Worm (Caenorhabditis elegans) whole organism, late embryonic: ENCODE results near the gene cal-4.

Experiments used
- C08G9.2 ChIP-seq: sonication (generic microtip); optimal IDR thresholded peaks from 2 replicates; lab custom pipeline; 2016; ENCODE audit warnings: mild to moderate bottlenecking, missing genetic modification characterization, moderate library complexity, missing compliant biosample characterization
- C38D4.7 ChIP-seq: fragments of 200-800 bp; sonication (Bioruptor generic); optimal IDR thresholded peaks from 2 replicates; lab custom pipeline; 2018; ENCODE audit warnings: mild to moderate bottlenecking, missing genetic modification characterization, moderate library complexity, missing compliant biosample characterization
- T23F11.4 ChIP-seq: fragments of 200-800 bp; sonication (Bioruptor generic); optimal IDR thresholded peaks from 2 replicates; lab custom pipeline; 2018; ENCODE audit warnings: mild to moderate bottlenecking, missing genetic modification characterization, missing compliant biosample characterization
- Y22D7AL.16 ChIP-seq: sonication (generic microtip); optimal IDR thresholded peaks from 2 replicates; lab custom pipeline; 2016; ENCODE audit warnings: missing genetic modification characterization, missing compliant biosample characterization
- ahr-1 ChIP-seq: sonication (generic microtip); optimal IDR thresholded peaks from 2 replicates; lab custom pipeline; 2016; ENCODE audit warnings: missing genetic modification characterization, missing compliant biosample characterization
- ama-1 ChIP-seq: fragments of 150-350 bp; optimal IDR thresholded peaks from 2 replicates; lab custom pipeline; 2014
- ceh-14 ChIP-seq: sonication (generic microtip); optimal IDR thresholded peaks from 2 replicates; lab custom pipeline; 2016; ENCODE audit warnings: missing genotype, missing genetic modification characterization, missing compliant biosample characterization
- ceh-18 ChIP-seq: sonication (generic microtip); optimal IDR thresholded peaks from 2 replicates; lab custom pipeline; 2016; ENCODE audit warnings: missing genetic modification characterization, missing compliant biosample characterization
- ceh-19 ChIP-seq: fragments of 200-800 bp; sonication (Bioruptor generic); optimal IDR thresholded peaks from 2 replicates; lab custom pipeline; 2018; ENCODE audit warnings: mild to moderate bottlenecking, missing genetic modification characterization, missing compliant biosample characterization
- ceh-22 ChIP-seq: sonication (generic microtip); optimal IDR thresholded peaks from 2 replicates; lab custom pipeline; 2017; ENCODE audit warnings: missing biosample characterization, missing genetic modification characterization
- ceh-24 ChIP-seq: sonication (generic microtip); optimal IDR thresholded peaks from 2 replicates; lab custom pipeline; 2016; ENCODE audit warnings: mild to moderate bottlenecking, missing genetic modification characterization, missing compliant biosample characterization
- ceh-30 ChIP-seq: fragments of 150-350 bp; optimal IDR thresholded peaks from 2 replicates; lab custom pipeline; 2014; ENCODE audit warnings: missing biosample characterization, missing genetic modification characterization
- ceh-31 ChIP-seq: sonication (generic microtip); optimal IDR thresholded peaks from 2 replicates; lab custom pipeline; 2016; ENCODE audit warnings: missing genetic modification characterization, missing compliant biosample characterization
- ceh-34 ChIP-seq: sonication (generic microtip); optimal IDR thresholded peaks from 2 replicates; lab custom pipeline; 2016; ENCODE audit warnings: mild to moderate bottlenecking, missing genetic modification characterization, missing compliant biosample characterization
- ceh-48 ChIP-seq: sonication (generic microtip); optimal IDR thresholded peaks from 2 replicates; lab custom pipeline; 2016; ENCODE audit warnings: missing genetic modification characterization, inconsistent platforms, missing compliant biosample characterization
- ceh-9 ChIP-seq: sonication (generic microtip); optimal IDR thresholded peaks from 2 replicates; lab custom pipeline; 2016; ENCODE audit warnings: mild to moderate bottlenecking, missing genetic modification characterization, inconsistent platforms, missing compliant biosample characterization
- dmd-4 ChIP-seq: sonication (generic microtip); optimal IDR thresholded peaks from 2 replicates; lab custom pipeline; 2016; ENCODE audit warnings: borderline replicate concordance, missing genetic modification characterization, missing compliant biosample characterization
- dve-1 ChIP-seq: sonication (generic microtip); optimal IDR thresholded peaks from 2 replicates; lab custom pipeline; 2017; ENCODE audit warnings: antibody characterized with exemption, mild to moderate bottlenecking, missing genetic modification characterization, missing compliant biosample characterization
- elt-2 ChIP-seq: sonication (generic microtip); optimal IDR thresholded peaks from 2 replicates; lab custom pipeline; 2016; ENCODE audit warnings: missing genetic modification reagents, missing genetic modification characterization, missing compliant biosample characterization
- ets-4 ChIP-seq: sonication (generic microtip); optimal IDR thresholded peaks from 2 replicates; lab custom pipeline; 2016; ENCODE audit warnings: missing genetic modification characterization, missing compliant biosample characterization
- eyg-1 ChIP-seq: sonication (generic microtip); optimal IDR thresholded peaks from 2 replicates; lab custom pipeline; 2016; ENCODE audit warnings: missing genotype, missing genetic modification characterization, missing compliant biosample characterization
- fkh-6 ChIP-seq: sonication (generic microtip); optimal IDR thresholded peaks from 2 replicates; lab custom pipeline; 2016; ENCODE audit warnings: missing genetic modification characterization, missing compliant biosample characterization
- lim-6 ChIP-seq: sonication (generic microtip); optimal IDR thresholded peaks from 2 replicates; lab custom pipeline; 2016; ENCODE audit warnings: missing genetic modification characterization, missing compliant biosample characterization
- nfya-1 ChIP-seq: sonication (generic microtip); optimal IDR thresholded peaks from 2 replicates; lab custom pipeline; 2017; ENCODE audit warnings: missing genetic modification characterization, mild to moderate bottlenecking, missing compliant biosample characterization, antibody characterized with exemption, moderate library complexity
- nhr-232 ChIP-seq: sonication (generic microtip); optimal IDR thresholded peaks from 2 replicates; lab custom pipeline; 2016; ENCODE audit warnings: missing genetic modification characterization, missing compliant biosample characterization
- pag-3 ChIP-seq: sonication (generic microtip); optimal IDR thresholded peaks from 2 replicates; lab custom pipeline; 2016; ENCODE audit warnings: missing compliant biosample characterization, missing genetic modification characterization, borderline replicate concordance
- pha-2 ChIP-seq: sonication (generic microtip); optimal IDR thresholded peaks from 2 replicates; lab custom pipeline; 2017; ENCODE audit warnings: mild to moderate bottlenecking, missing genetic modification characterization, missing compliant biosample characterization
- pqm-1 ChIP-seq: sonication (generic microtip); optimal IDR thresholded peaks from 2 replicates; lab custom pipeline; 2016; ENCODE audit warnings: missing genetic modification characterization, missing compliant biosample characterization
- ref-2 ChIP-seq: sonication (generic microtip); optimal IDR thresholded peaks from 2 replicates; lab custom pipeline; 2016; ENCODE audit warnings: missing genetic modification characterization, missing compliant biosample characterization
- rnt-1 ChIP-seq: sonication (generic microtip); optimal IDR thresholded peaks from 2 replicates; lab custom pipeline; 2016; ENCODE audit warnings: missing genetic modification characterization, missing compliant biosample characterization
- sdc-2 ChIP-seq: sonication (generic microtip); optimal IDR thresholded peaks from 2 replicates; lab custom pipeline; 2016; ENCODE audit warnings: missing genotype, missing genetic modification characterization, missing compliant biosample characterization
- sox-4 ChIP-seq: sonication (generic microtip); optimal IDR thresholded peaks from 2 replicates; lab custom pipeline; 2017; ENCODE audit warnings: mild to moderate bottlenecking, missing genetic modification characterization, inconsistent platforms, missing compliant biosample characterization
- tbx-2 ChIP-seq: sonication (generic microtip); optimal IDR thresholded peaks from 2 replicates; lab custom pipeline; 2016; ENCODE audit warnings: missing genetic modification characterization, missing compliant biosample characterization
- unc-3 ChIP-seq, 2 experiments: fragments of 200-800 bp in 1 of 2; sonication (Bioruptor generic) in 1 of 2; sonication (generic microtip) in 1 of 2; conservative IDR thresholded peaks in 1 of 2; optimal IDR thresholded peaks in 1 of 2; 2 replicates each; pipeline versions ENCODE4 v1.3.6 to Lab custom; 2016 to 2022; ENCODE audit warnings: missing compliant biosample characterization in 2 of 2, missing genetic modification characterization in 2 of 2, missing genetic modification reagents in 1 of 2
- unc-42 ChIP-seq: sonication (generic microtip); optimal IDR thresholded peaks from 2 replicates; lab custom pipeline; 2016; ENCODE audit warnings: missing genotype, missing genetic modification characterization, missing compliant biosample characterization
- unc-55 ChIP-seq: sonication (generic microtip); optimal IDR thresholded peaks from 2 replicates; lab custom pipeline; 2017; ENCODE audit warnings: missing biosample characterization, missing genetic modification reagents, missing genetic modification characterization
- unc-86 ChIP-seq: sonication (generic microtip); optimal IDR thresholded peaks from 2 replicates; lab custom pipeline; 2016; ENCODE audit warnings: missing genetic modification characterization, missing compliant biosample characterization

The cal-4 gene

DNA sequence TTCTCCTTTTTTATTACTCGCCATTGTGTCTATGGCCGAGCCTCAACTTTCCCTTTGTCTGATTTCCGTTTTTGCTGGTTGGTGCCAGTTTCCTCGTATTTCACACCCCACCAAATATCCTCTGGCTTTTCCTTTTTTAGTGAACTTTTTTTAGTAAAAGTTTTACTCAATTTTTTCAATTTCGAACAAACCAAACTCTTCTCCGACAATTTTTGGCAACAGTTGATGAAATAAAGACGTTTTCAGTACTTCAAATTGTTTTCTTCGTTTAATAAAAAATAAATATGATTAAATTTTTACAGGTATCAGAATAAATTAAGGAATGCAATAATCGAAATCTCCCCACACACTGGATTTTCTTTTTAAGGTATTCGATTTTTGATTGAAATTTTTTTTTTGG is at the start of gene cal-4:
TSS of gene cal-4 (plus strand) at position 301 of the 400 bp plus-strand sequence.
- no peak for TF ChIP-seq elt-2 (tag; lab: Kevin White, UChicago)
- no peak for TF ChIP-seq ceh-9
- TF ChIP-seq unc-3 (GFP tag; conservative IDR thresholded peaks at IDR 0.05; lab: Robert Waterston, UW), result no peak
- TF ChIP-seq unc-3 (tag; optimal IDR thresholded peaks at IDR 0.05; lab: Kevin White, UChicago), result no peak
- TF ChIP-seq C38D4.7, result no peak
- no peak for TF ChIP-seq T23F11.4 (GFP tag; lab: Kevin White, UChicago)
- TF ChIP-seq eyg-1 (tag; lab: Kevin White, UChicago), result no peak
- TF ChIP-seq ahr-1, result no peak
- TF ChIP-seq ama-1 (lab: Kevin White, UChicago), result no peak
- TF ChIP-seq fkh-6 (tag; lab: Kevin White, UChicago), result no peak
- TF ChIP-seq pha-2 (tag; lab: Kevin White, UChicago), result no peak
- TF ChIP-seq ceh-34 (tag; lab: Kevin White, UChicago), result no peak
- no peak for TF ChIP-seq Y22D7AL.16 (tag; lab: Kevin White, UChicago)

DNA sequence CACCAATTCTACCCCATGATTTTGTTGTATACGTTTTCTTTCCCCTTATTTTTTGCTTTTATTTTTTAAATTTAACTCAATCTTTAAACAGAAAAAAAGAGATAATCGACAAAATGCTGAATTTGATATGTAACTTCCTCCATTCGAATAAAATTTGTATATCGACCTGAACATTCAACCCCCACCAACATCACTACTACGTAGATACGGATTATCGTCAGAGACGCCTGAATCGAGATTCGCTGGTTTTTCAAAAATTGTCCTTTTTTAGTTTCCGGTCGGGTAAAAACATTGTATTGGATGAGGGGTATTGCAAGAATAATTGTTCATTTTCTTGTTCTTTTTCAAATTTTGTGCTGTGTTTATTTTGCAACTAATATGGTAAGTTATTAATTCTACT is 48.7 kb upstream of the cal-4 start, which contains the start of gene bgnt-1.1:
TSS of gene bgnt-1.1 (plus strand) at position 301 of the 400 bp plus-strand sequence.
- TF ChIP-seq ceh-48 (tag; lab: Kevin White, UChicago), result no peak
- no peak for TF ChIP-seq ceh-22 (tag; lab: Kevin White, UChicago)
- TF ChIP-seq eyg-1 (tag; lab: Kevin White, UChicago), result no peak
- TF ChIP-seq ceh-24 (tag; lab: Kevin White, UChicago), result no peak
- no peak for TF ChIP-seq unc-55

DNA sequence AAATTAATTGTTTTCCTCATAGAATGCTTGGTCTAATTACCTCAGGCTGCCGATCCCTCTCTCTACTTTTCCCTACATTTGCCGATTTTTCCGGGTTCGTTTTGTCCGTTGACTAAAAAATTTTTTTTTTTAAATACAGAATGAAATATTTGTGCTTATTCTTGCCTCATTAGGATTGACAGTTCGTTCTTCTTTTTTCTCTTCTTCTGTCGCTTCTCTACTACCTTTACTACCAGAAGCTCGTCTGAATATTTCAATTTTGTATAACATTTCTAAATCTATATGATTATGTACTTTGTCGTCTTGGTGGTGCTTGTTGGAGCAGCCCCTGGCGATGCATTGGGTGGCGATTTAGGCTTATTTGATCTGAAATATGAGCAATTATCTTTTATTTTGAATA is 46.0 kb upstream of the cal-4 start:
- no peak for TF ChIP-seq pag-3 (tag; lab: Kevin White, UChicago)
- TF ChIP-seq C08G9.2 (tag; lab: Kevin White, UChicago), result no peak
- no peak for TF ChIP-seq sdc-2 (tag; lab: Kevin White, UChicago)
- no peak for TF ChIP-seq rnt-1
- TF ChIP-seq sox-4 (tag; lab: Kevin White, UChicago), result no peak
- TF ChIP-seq ets-4 (tag; lab: Kevin White, UChicago), result no peak
- no peak for TF ChIP-seq pqm-1 (tag; lab: Kevin White, UChicago)
- TF ChIP-seq elt-2 (tag; lab: Kevin White, UChicago), result no peak
- TF ChIP-seq ceh-22 (tag; lab: Kevin White, UChicago), result no peak
- no peak for TF ChIP-seq ceh-24 (tag; lab: Kevin White, UChicago)
- TF ChIP-seq tbx-2 (tag; lab: Kevin White, UChicago), result no peak
- TF ChIP-seq dve-1 (tag; lab: Kevin White, UChicago), result no peak
- TF ChIP-seq unc-55, result no peak
- TF ChIP-seq unc-3 (GFP tag; conservative IDR thresholded peaks at IDR 0.05; lab: Robert Waterston, UW), result no peak
- TF ChIP-seq unc-3 (tag; optimal IDR thresholded peaks at IDR 0.05; lab: Kevin White, UChicago), result no peak

DNA sequence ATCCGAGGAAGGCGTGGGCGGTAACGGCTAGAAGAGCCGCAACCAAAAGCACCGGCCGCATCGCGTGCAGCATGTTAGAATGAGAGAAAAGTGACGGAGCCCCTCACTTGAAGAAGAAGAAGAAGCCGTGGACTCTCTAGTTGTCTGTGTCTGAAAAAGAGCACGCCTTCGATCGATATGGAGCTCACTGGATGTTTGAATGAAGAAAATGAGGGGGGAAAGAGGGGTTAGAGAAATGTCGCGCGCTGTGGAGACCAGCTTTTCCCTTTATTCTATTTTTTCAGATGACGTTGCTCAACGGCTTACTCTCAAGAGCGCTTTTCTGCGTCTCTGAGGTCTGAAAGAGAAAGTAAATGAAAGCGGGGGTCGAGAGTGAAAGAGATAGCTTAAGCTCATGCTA is 39.5 kb upstream of the cal-4 start, which contains the start of gene egl-21:
TSS of gene egl-21 (minus strand) at position 150 of the 400 bp plus-strand sequence.
- TF ChIP-seq unc-55, result peak; percentile 13
- no peak for TF ChIP-seq ama-1 (lab: Kevin White, UChicago)
- TF ChIP-seq unc-86 (tag; lab: Kevin White, UChicago), result peak; percentile 2
- TF ChIP-seq ceh-48 (tag; lab: Kevin White, UChicago), result peak; percentile 66
- no peak for TF ChIP-seq ceh-19
- TF ChIP-seq nhr-232 (tag; lab: Kevin White, UChicago), result no peak
- TF ChIP-seq ref-2 (tag; lab: Kevin White, UChicago), result no peak
- TF ChIP-seq tbx-2 (tag; lab: Kevin White, UChicago), result peak; percentile 6
- TF ChIP-seq ceh-30 (tag; lab: Kevin White, UChicago), result no peak
- TF ChIP-seq ceh-31 (tag; lab: Kevin White, UChicago), result peak; percentile 43
- TF ChIP-seq lim-6 (tag; lab: Kevin White, UChicago), result peak; percentile 1
- TF ChIP-seq nfya-1 (tag; lab: Kevin White, UChicago), result peak; percentile 25
- no peak for TF ChIP-seq dmd-4
- peak; percentile 17 for TF ChIP-seq ceh-18 (tag; lab: Kevin White, UChicago)
- TF ChIP-seq ceh-14 (tag; lab: Kevin White, UChicago), result peak; percentile 67
- TF ChIP-seq unc-42 (tag; lab: Kevin White, UChicago), result peak; percentile 81
